Fruit fly (Drosophila melanogaster) whole organism, prepupa: Measurements from ENCODE around the gene CG43057.

Source experiments
- CG10631 ChIP-seq: fragments of 200-800 bp; sonication (Bioruptor generic); optimal IDR thresholded peaks from 2 replicates; lab custom pipeline; 2016; ENCODE audit warnings: missing biosample characterization, missing genetic modification characterization
- CG11294 ChIP-seq: fragments of 200-800 bp; sonication (Bioruptor generic); IDR thresholded peaks from 2 replicates; pipeline ENCODE4 v1.3.6; 2022; ENCODE audit warnings: missing biosample characterization, missing genetic modification characterization
- CG15336 ChIP-seq: fragments of 200-800 bp; sonication (Bioruptor generic); IDR thresholded peaks from 2 replicates; pipeline ENCODE4 v1.3.6; 2022; ENCODE audit warnings: missing biosample characterization, missing genetic modification characterization
- CG16779 ChIP-seq: fragments of 200-800 bp; sonication (Bioruptor generic); optimal IDR thresholded peaks from 3 replicates; lab custom pipeline; 2017; ENCODE audit warnings: missing biosample characterization, mild to moderate bottlenecking, missing genetic modification characterization
- CG3032 ChIP-seq: fragments of 200-800 bp; optimal IDR thresholded peaks from 2 replicates; lab custom pipeline; 2019; ENCODE audit warnings: missing biosample characterization, mild to moderate bottlenecking, missing genetic modification characterization, moderate library complexity
- CG31627 ChIP-seq: fragments of 200-800 bp; sonication (Bioruptor generic); optimal IDR thresholded peaks from 3 replicates; lab custom pipeline; 2016; ENCODE audit warnings: missing biosample characterization, missing genetic modification characterization
- CG32006 ChIP-seq: fragments of 200-800 bp; sonication (Bioruptor generic); optimal IDR thresholded peaks from 3 replicates; lab custom pipeline; 2017; ENCODE audit warnings: missing biosample characterization, mild to moderate bottlenecking, missing genetic modification characterization
- CG34406 ChIP-seq: fragments of 200-800 bp; sonication (Bioruptor generic); optimal IDR thresholded peaks from 3 replicates; lab custom pipeline; 2016; ENCODE audit warnings: missing biosample characterization, missing genetic modification characterization
- CG3919 ChIP-seq: fragments of 200-800 bp; sonication (Bioruptor generic); optimal IDR thresholded peaks from 3 replicates; lab custom pipeline; 2016; ENCODE audit warnings: missing biosample characterization, missing genetic modification characterization
- CG4318 ChIP-seq: fragments of 200-800 bp; sonication (Bioruptor generic); optimal IDR thresholded peaks from 3 replicates; lab custom pipeline; 2017; ENCODE audit warnings: missing biosample characterization, mild to moderate bottlenecking, missing genetic modification characterization
- CG6163 ChIP-seq: fragments of 200-800 bp; sonication (Bioruptor generic); IDR thresholded peaks from 3 replicates; pipeline ENCODE4 v1.3.6; 2022; ENCODE audit warnings: missing biosample characterization, missing genetic modification characterization
- CG6276 ChIP-seq: fragments of 200-800 bp; sonication (Bioruptor generic); optimal IDR thresholded peaks from 2 replicates; lab custom pipeline; 2017; ENCODE audit warnings: missing biosample characterization, mild to moderate bottlenecking, missing genetic modification characterization
- CG6792 ChIP-seq: fragments of 200-800 bp; sonication (Bioruptor generic); optimal IDR thresholded peaks from 3 replicates; lab custom pipeline; 2016; ENCODE audit warnings: missing biosample characterization, missing genetic modification characterization
- CG6808 ChIP-seq: fragments of 200-800 bp; sonication (Bioruptor generic); optimal IDR thresholded peaks from 3 replicates; lab custom pipeline; 2017; ENCODE audit warnings: missing biosample characterization, missing genetic modification characterization, mild to moderate bottlenecking, moderate library complexity, missing genetic modification reagents
- CG6854 ChIP-seq: fragments of 200-800 bp; sonication (Bioruptor generic); optimal IDR thresholded peaks from 2 replicates; lab custom pipeline; 2017; ENCODE audit warnings: missing biosample characterization, mild to moderate bottlenecking, missing genetic modification characterization
- CG8119 ChIP-seq: fragments of 200-800 bp; sonication (Bioruptor generic); IDR thresholded peaks from 3 replicates; pipeline ENCODE4 v1.3.6; 2022; ENCODE audit warnings: missing biosample characterization, missing genetic modification characterization
- Eip93F ChIP-seq: fragments of 200-800 bp; sonication (Bioruptor generic); optimal IDR thresholded peaks from 2 replicates; lab custom pipeline; 2016; ENCODE audit warnings: missing biosample characterization, mild to moderate bottlenecking, missing genetic modification characterization
- Ets21C ChIP-seq: fragments of 200-800 bp; sonication (Bioruptor generic); optimal IDR thresholded peaks from 3 replicates; lab custom pipeline; 2016; ENCODE audit warnings: missing biosample characterization, missing genetic modification characterization
- Hr38 ChIP-seq: sonication (Bioruptor generic); optimal IDR thresholded peaks from 2 replicates; lab custom pipeline; 2016; ENCODE audit warnings: missing biosample characterization, missing genetic modification characterization
- Hr39 ChIP-seq: fragments of 200-800 bp; sonication (Bioruptor generic); optimal IDR thresholded peaks from 2 replicates; lab custom pipeline; 2016; ENCODE audit warnings: missing biosample characterization, missing genetic modification characterization
- Hr4 ChIP-seq: fragments of 200-800 bp; sonication (Bioruptor generic); optimal IDR thresholded peaks from 3 replicates; lab custom pipeline; 2016; ENCODE audit warnings: missing biosample characterization, missing genetic modification characterization
- Lpt ChIP-seq: fragments of 200-800 bp; sonication (Bioruptor generic); optimal IDR thresholded peaks from 3 replicates; lab custom pipeline; 2016; ENCODE audit warnings: missing biosample characterization, missing genetic modification characterization
- OdsH ChIP-seq: fragments of 200-800 bp; sonication (Bioruptor generic); optimal IDR thresholded peaks from 3 replicates; lab custom pipeline; 2016; ENCODE audit warnings: missing biosample characterization, missing genetic modification characterization
- Smox ChIP-seq: fragments of 200-800 bp; sonication (Bioruptor generic); optimal IDR thresholded peaks from 3 replicates; lab custom pipeline; 2016; ENCODE audit warnings: missing biosample characterization, missing genetic modification characterization
- Sox15 ChIP-seq: fragments of 200-800 bp; sonication (Bioruptor generic); optimal IDR thresholded peaks from 3 replicates; lab custom pipeline; 2016; ENCODE audit warnings: missing biosample characterization, missing genetic modification characterization
- achi ChIP-seq: fragments of 200-800 bp; sonication (Bioruptor generic); optimal IDR thresholded peaks from 3 replicates; lab custom pipeline; 2016; ENCODE audit warnings: missing biosample characterization, missing genetic modification characterization
- acj6 ChIP-seq: fragments of 200-800 bp; sonication (Bioruptor generic); optimal IDR thresholded peaks from 3 replicates; lab custom pipeline; 2016; ENCODE audit warnings: missing biosample characterization, missing genetic modification characterization
- cyc ChIP-seq: fragments of 200-800 bp; sonication (Bioruptor generic); optimal IDR thresholded peaks from 3 replicates; lab custom pipeline; 2016; ENCODE audit warnings: missing biosample characterization, missing genetic modification characterization
- dac ChIP-seq: fragments of 200-800 bp; sonication (Bioruptor generic); optimal IDR thresholded peaks from 2 replicates; lab custom pipeline; 2017; ENCODE audit warnings: missing biosample characterization, mild to moderate bottlenecking, missing genetic modification characterization
- dsx ChIP-seq: fragments of 200-800 bp; optimal IDR thresholded peaks from 3 replicates; lab custom pipeline; 2019; ENCODE audit warnings: missing biosample characterization, mild to moderate bottlenecking, missing genetic modification characterization, moderate library complexity; ENCODE audit not compliant: poor library complexity, severe bottlenecking
- eg ChIP-seq: fragments of 200-800 bp; sonication (Bioruptor generic); IDR thresholded peaks from 3 replicates; pipeline ENCODE4 v1.3.6; 2022; ENCODE audit warnings: missing biosample characterization, missing genetic modification characterization
- fd59A ChIP-seq: fragments of 200-800 bp; sonication (Bioruptor generic); optimal IDR thresholded peaks from 2 replicates; lab custom pipeline; 2017; ENCODE audit warnings: missing biosample characterization, mild to moderate bottlenecking, missing genetic modification characterization, missing genetic modification reagents
- fd85E ChIP-seq: fragments of 200-800 bp; sonication (Bioruptor generic); optimal IDR thresholded peaks from 3 replicates; lab custom pipeline; 2016; ENCODE audit warnings: missing biosample characterization, missing genetic modification characterization
- fkh ChIP-seq: fragments of 200-800 bp; sonication (Bioruptor generic); optimal IDR thresholded peaks from 3 replicates; lab custom pipeline; 2017; ENCODE audit warnings: missing biosample characterization, mild to moderate bottlenecking, missing genetic modification characterization, moderate library complexity
- lz ChIP-seq: fragments of 200-800 bp; sonication (Bioruptor generic); optimal IDR thresholded peaks from 3 replicates; lab custom pipeline; 2016; ENCODE audit warnings: missing biosample characterization, missing genetic modification characterization
- net ChIP-seq: fragments of 200-800 bp; sonication (Bioruptor generic); optimal IDR thresholded peaks from 3 replicates; lab custom pipeline; 2016; ENCODE audit warnings: missing biosample characterization, missing genetic modification characterization
- spab ChIP-seq: fragments of 200-800 bp; sonication (Bioruptor generic); optimal IDR thresholded peaks from 2 replicates; lab custom pipeline; 2017; ENCODE audit warnings: missing biosample characterization, mild to moderate bottlenecking, missing genetic modification characterization, missing genetic modification reagents
- ss ChIP-seq, 2 experiments: fragments of 200-800 bp; sonication (Bioruptor generic); optimal IDR thresholded peaks; 2 replicates in 1 of 2; 3 replicates in 1 of 2; lab custom pipeline; 2017 to 2018; ENCODE audit warnings: mild to moderate bottlenecking in 2 of 2, missing biosample characterization in 2 of 2, missing genetic modification characterization in 2 of 2, moderate library complexity in 1 of 2
- svp ChIP-seq: fragments of 200-800 bp; sonication (Bioruptor generic); peaks from one replicate; lab custom pipeline; 2016; ENCODE audit warnings: missing biosample characterization, missing genetic modification characterization
- topi ChIP-seq: fragments of 200-800 bp; sonication (Bioruptor generic); optimal IDR thresholded peaks from 3 replicates; lab custom pipeline; 2016; ENCODE audit warnings: missing biosample characterization, missing genetic modification characterization
- vri ChIP-seq: fragments of 200-800 bp; sonication (Bioruptor generic); optimal IDR thresholded peaks from 3 replicates; lab custom pipeline; 2016; ENCODE audit warnings: missing biosample characterization, mild to moderate bottlenecking, missing genetic modification characterization

The CG43057 gene

DNA sequence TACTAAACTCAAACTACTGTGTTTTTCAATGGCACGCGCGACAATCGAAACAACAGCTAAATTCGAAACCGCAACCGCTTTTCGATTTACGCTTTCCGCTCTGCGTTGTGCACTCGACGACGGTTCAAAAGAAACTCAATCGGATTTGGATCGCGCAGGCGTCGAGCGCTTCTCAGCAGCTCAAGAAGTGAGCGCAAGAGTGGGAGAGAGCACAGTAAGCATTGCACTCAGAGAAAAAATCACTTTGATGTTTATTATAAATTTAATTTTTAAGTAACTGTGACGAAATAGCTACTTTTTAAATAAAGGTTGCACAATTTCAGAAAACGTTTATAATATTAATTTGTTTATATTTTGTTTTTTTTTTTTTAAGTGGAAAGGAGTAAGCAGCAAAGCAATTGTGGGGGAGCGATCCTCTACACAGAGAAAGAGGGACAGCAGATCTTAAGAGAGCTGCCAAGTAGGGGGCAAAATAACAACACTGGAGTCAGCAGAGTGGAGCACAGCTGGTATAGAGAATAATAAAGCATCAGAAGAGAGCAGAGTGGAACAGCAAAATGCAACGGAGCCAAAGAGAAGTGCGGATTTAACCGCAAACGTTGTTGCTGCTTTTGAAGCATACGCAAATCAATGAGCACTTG lies 33.9 kb upstream of the CG43057 start (continued):
- TF ChIP-seq net (GFP tag; lab: Kevin White, UChicago): peak; percentile 99
- peak; percentile 99 for TF ChIP-seq achi (GFP tag; lab: Kevin White, UChicago)
- peak; percentile 98 for TF ChIP-seq CG6276 (GFP tag; lab: Kevin White, UChicago)
- TF ChIP-seq CG3032 (tag; lab: Kevin White, UChicago): peak; percentile 95
- no peak for TF ChIP-seq Hr38
- peak; percentile 99 for TF ChIP-seq Hr4
- peak; percentile 98 for TF ChIP-seq Eip93F (GFP tag; lab: Kevin White, UChicago)
- peak; percentile 98 for TF ChIP-seq lz (GFP tag; lab: Kevin White, UChicago)
- peak; percentile 98 for TF ChIP-seq Smox (GFP tag; lab: Kevin White, UChicago)
- peak; percentile 99 for TF ChIP-seq CG32006
- TF ChIP-seq CG3919 (GFP tag; lab: Kevin White, UChicago): peak; percentile 99
- peak; percentile 99 for TF ChIP-seq CG6163 (GFP tag; lab: Robert Waterston, UW)
- TF ChIP-seq fd85E (GFP tag; lab: Kevin White, UChicago): peak; percentile 96
- peak; percentile 100 for TF ChIP-seq CG15336
- peak; percentile 96 for TF ChIP-seq fd59A (GFP tag; lab: Kevin White, UChicago)
- TF ChIP-seq CG31627 (GFP tag; lab: Kevin White, UChicago): peak; percentile 96
- peak; percentile 99 for TF ChIP-seq OdsH
- TF ChIP-seq CG11294 (GFP tag; lab: Robert Waterston, UW): peak; percentile 99
- peak; percentile 99 for TF ChIP-seq topi (GFP tag; lab: Kevin White, UChicago)
- peak; percentile 98 for TF ChIP-seq cyc
- peak; percentile 98 for TF ChIP-seq vri (GFP tag; lab: Kevin White, UChicago)
- TF ChIP-seq, all 60 proteins: peak for 59

DNA sequence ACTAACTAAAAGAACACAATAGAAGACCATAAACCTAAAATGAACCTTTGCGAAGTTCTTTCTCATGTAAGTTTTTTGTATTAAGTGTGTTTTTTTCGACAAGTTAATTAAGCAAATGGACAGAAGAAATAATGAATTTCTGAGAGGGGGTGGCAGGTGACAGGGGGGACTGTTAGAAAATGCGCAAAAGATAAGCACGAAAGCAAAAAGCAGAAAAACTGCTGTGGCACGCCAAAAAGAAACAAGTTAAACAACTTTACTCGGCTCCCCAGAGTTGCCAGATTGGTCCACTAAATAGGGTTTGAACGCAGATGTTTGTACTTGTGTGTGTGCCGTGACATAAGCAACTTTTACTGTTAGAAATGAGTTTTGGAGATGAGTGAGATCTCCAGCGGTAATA lies 33.1 kb upstream of the CG43057 start:
- TF ChIP-seq ss (GFP tag; optimal IDR thresholded peaks at IDR 0.05; lab: Kevin White, UChicago): no peak

dm6 chr2L:8276287-8276686 lies 32.5 kb upstream of the CG43057 start:
- TF ChIP-seq fkh (GFP tag; lab: Kevin White, UChicago) (peak; percentile 82), dac (no peak), CG10631 (GFP tag; lab: Kevin White, UChicago) (no peak)
- TF ChIP-seq, all 60 proteins: peak for 1

DNA sequence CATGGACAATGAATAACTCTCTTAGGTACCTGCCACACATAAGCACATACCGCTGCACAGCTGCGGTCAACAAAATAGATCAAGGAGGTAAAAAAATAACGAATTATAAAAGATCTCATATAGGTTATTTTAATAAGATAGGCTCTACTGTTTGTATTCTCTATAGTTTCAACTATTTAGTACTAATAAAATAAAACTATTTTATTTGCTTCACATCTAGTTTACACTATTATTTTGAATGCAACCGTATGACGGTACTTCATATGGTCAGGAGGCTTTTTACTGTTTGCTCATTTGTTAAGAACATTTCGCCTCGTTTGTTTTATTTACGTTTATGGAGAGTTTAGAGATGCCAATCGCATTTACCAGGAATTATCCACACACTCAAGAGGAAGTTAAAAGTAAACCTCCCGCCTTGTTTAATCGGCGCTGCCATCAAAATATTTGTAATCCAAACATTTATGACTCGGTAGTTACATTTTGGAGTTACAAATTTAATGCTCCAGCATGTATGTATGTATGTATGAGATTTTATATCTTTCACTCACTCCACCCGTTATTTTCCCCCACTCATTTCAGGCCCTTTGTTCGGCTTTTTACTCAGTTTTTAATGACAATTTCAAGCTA lies 31.3 kb upstream of the CG43057 start:
- peak; percentile 87 for TF ChIP-seq CG8119 (GFP tag; lab: Robert Waterston, UW)
- TF ChIP-seq fkh (GFP tag; lab: Kevin White, UChicago): peak; percentile 75
- peak; percentile 36 for TF ChIP-seq dac
- TF ChIP-seq CG15336: peak; percentile 91
- TF ChIP-seq CG3032 (tag; lab: Kevin White, UChicago): peak; percentile 72
- TF ChIP-seq eg: peak; percentile 87
- peak; percentile 81 for TF ChIP-seq CG32006
- TF ChIP-seq CG34406: peak; percentile 74
- TF ChIP-seq topi (GFP tag; lab: Kevin White, UChicago): peak; percentile 31
- peak; percentile 63 for TF ChIP-seq Smox (GFP tag; lab: Kevin White, UChicago)
- TF ChIP-seq CG6163 (GFP tag; lab: Robert Waterston, UW): peak; percentile 81
- TF ChIP-seq ss (GFP tag; optimal IDR thresholded peaks at IDR 0.05; lab: Kevin White, UChicago): peak; percentile 23 to 53
- TF ChIP-seq Sox15 (GFP tag; lab: Kevin White, UChicago): peak; percentile 33
- TF ChIP-seq CG11294 (GFP tag; lab: Robert Waterston, UW): 0 out of 2 replicates have a peak, but pooled peaks have one; percentile 34
- peak; percentile 70 for TF ChIP-seq acj6 (GFP tag; lab: Kevin White, UChicago)
- peak; percentile 67 for TF ChIP-seq dsx
- TF ChIP-seq OdsH: peak; percentile 67
- TF ChIP-seq Ets21C (GFP tag; lab: Kevin White, UChicago): peak; percentile 7
- TF ChIP-seq svp: peak; percentile 77
- TF ChIP-seq fd59A (GFP tag; lab: Kevin White, UChicago): peak; percentile 30
- TF ChIP-seq lz (GFP tag; lab: Kevin White, UChicago): peak; percentile 61
- no peak for TF ChIP-seq Eip93F (GFP tag; lab: Kevin White, UChicago)
- TF ChIP-seq CG3919 (GFP tag; lab: Kevin White, UChicago): peak; percentile 58
- TF ChIP-seq CG16779 (tag; lab: Kevin White, UChicago): peak; percentile 41
- peak; percentile 53 for TF ChIP-seq spab (GFP tag; lab: Kevin White, UChicago)
- peak; percentile 56 for TF ChIP-seq CG6808 (GFP tag; lab: Kevin White, UChicago)
- no peak for TF ChIP-seq CG6854 (GFP tag; lab: Kevin White, UChicago)
- peak; percentile 58 for TF ChIP-seq Lpt (GFP tag; lab: Kevin White, UChicago)
- TF ChIP-seq Hr39 (GFP tag; lab: Kevin White, UChicago): peak; percentile 55
- peak; percentile 0 for TF ChIP-seq cyc
- peak; percentile 54 for TF ChIP-seq CG6792
- TF ChIP-seq CG4318: peak; percentile 60
